Worm (Caenorhabditis elegans) whole organism, L4/young adult: ENCODE measurements around the gene srlf-7.

ENCODE experiments used
- W03F9.2 ChIP-seq: fragments of 150-350 bp; optimal IDR thresholded peaks from 2 replicates; lab custom pipeline; 2014; ENCODE audit warnings: missing biosample characterization, missing genetic modification characterization
- him-1 ChIP-seq: sonication (generic microtip); optimal IDR thresholded peaks from 2 replicates; lab custom pipeline; 2016; ENCODE audit warnings: missing genotype, missing genetic modification reagents, missing genetic modification characterization, missing compliant biosample characterization

- no peak for TF ChIP-seq him-1 (tag; lab: Kevin White, UChicago)
- no peak for TF ChIP-seq W03F9.2 (tag; lab: Kevin White, UChicago)
Measured at ce11 chrIV:7195734-7196133, 6.6 kb downstream of the srlf-7 start, which contains the start of gene best-16.
